Worm (Caenorhabditis elegans) whole organism, mixed stage, embryonic: ENCODE measurements around the gene T19H12.15.

ENCODE experiments used
- lin-32 ChIP-seq: fragments of 200-800 bp; sonication (Bioruptor generic); optimal IDR thresholded peaks from 2 replicates; lab custom pipeline; 2018; ENCODE audit warnings: mild to moderate bottlenecking, missing genetic modification characterization, missing compliant biosample characterization
- mep-1 ChIP-seq: fragments of 150-350 bp; optimal IDR thresholded peaks from 2 replicates; lab custom pipeline; 2017; ENCODE audit warnings: missing biosample characterization, missing genetic modification reagents, missing genetic modification characterization, inconsistent platforms
- nhr-12 ChIP-seq: fragments of 150-350 bp; optimal IDR thresholded peaks from 2 replicates; lab custom pipeline; 2014; ENCODE audit warnings: missing biosample characterization, missing genetic modification characterization
- nhr-28 ChIP-seq: fragments of 150-350 bp; optimal IDR thresholded peaks from 2 replicates; lab custom pipeline; 2014; ENCODE audit warnings: missing biosample characterization, missing genetic modification characterization
- pha-4 ChIP-seq: fragments of 150-350 bp; optimal IDR thresholded peaks from 2 replicates; lab custom pipeline; 2018; ENCODE audit warnings: missing biosample characterization, missing genetic modification reagents, missing genetic modification characterization
- snpc-4 ChIP-seq: fragments of 150-350 bp; optimal IDR thresholded peaks from 2 replicates; lab custom pipeline; 2014; ENCODE audit warnings: missing biosample characterization, missing genetic modification characterization
- unc-39 ChIP-seq: fragments of 150-350 bp; optimal IDR thresholded peaks from 2 replicates; lab custom pipeline; 2014; ENCODE audit warnings: missing biosample characterization, missing genetic modification characterization
- unc-62 ChIP-seq: fragments of 150-350 bp; optimal IDR thresholded peaks from 2 replicates; lab custom pipeline; 2014; ENCODE audit warnings: missing biosample characterization, missing genetic modification reagents, missing genetic modification characterization
- zip-8 ChIP-seq: fragments of 150-350 bp; optimal IDR thresholded peaks from 2 replicates; lab custom pipeline; 2014; ENCODE audit warnings: missing biosample characterization, missing genetic modification characterization
- ztf-11 ChIP-seq: fragments of 150-350 bp; optimal IDR thresholded peaks from 2 replicates; lab custom pipeline; 2014; ENCODE audit warnings: missing biosample characterization, missing genetic modification characterization

ce11 chrV:4881377-4881776 is 2.2 kb upstream of the T19H12.15 start, which contains the start of gene str-32:
- no peak for TF ChIP-seq unc-39 (tag; lab: Kevin White, UChicago)
- no peak for TF ChIP-seq unc-62 (GFP tag; lab: Kevin White, UChicago)
- no peak for TF ChIP-seq nhr-28 (tag; lab: Kevin White, UChicago)
- no peak for TF ChIP-seq snpc-4 (tag; lab: Kevin White, UChicago)
- no peak for TF ChIP-seq ztf-11 (tag; lab: Kevin White, UChicago)
- TF ChIP-seq pha-4 (tag; lab: Kevin White, UChicago), result no peak
- no peak for TF ChIP-seq zip-8 (tag; lab: Kevin White, UChicago)
- no peak for TF ChIP-seq mep-1 (tag; lab: Kevin White, UChicago)
- no peak for TF ChIP-seq lin-32 (GFP tag; lab: Kevin White, UChicago)
- no peak for TF ChIP-seq nhr-12 (tag; lab: Kevin White, UChicago)
